Worm (Caenorhabditis elegans): ENCODE data around the gene C33G3.6.

Gene C33G3.6

ce11 chrX:14063830-14064229, 20.3 kb downstream of the C33G3.6 start:
- TF ChIP-seq mes-4 (tag; optimal IDR thresholded peaks at IDR 0.05) (peak; percentile 73), ztf-6 (GFP tag; IDR thresholded peaks at IDR 0.05) (peak; percentile 82; the same call in 1 of the 2 replicates), hsf-1 (GFP tag; IDR thresholded peaks at IDR 0.05) (peak; percentile 46; the same call in 1 of the 2 replicates), egrh-3 (GFP tag; IDR thresholded peaks at IDR 0.05) (peak; percentile 50), K12H6.12 (tag; optimal IDR thresholded peaks at IDR 0.05) (peak; percentile 90), lin-35 (GFP tag; optimal IDR thresholded peaks at IDR 0.05) (peak in 1 of 3 experiments; percentile 90), nhr-90 (tag; optimal IDR thresholded peaks at IDR 0.05) (peak; percentile 92), snpc-3.4 (tag; optimal IDR thresholded peaks at IDR 0.05) (peak; percentile 89), Y67H2A.10 (GFP tag; conservative IDR thresholded peaks at IDR 0.05) (peak; percentile 48), sdz-38 (tag; optimal IDR thresholded peaks at IDR 0.05) (no peak), F33H1.4 (GFP tag; IDR thresholded peaks at IDR 0.05) (no peak), lag-1 (GFP tag; IDR thresholded peaks at IDR 0.05) (peak; percentile 42; the same call in 1 of the 2 replicates), bed-2 (GFP tag; IDR thresholded peaks at IDR 0.05) (peak; percentile 77), chd-7 (tag; optimal IDR thresholded peaks at IDR 0.05) (peak; percentile 88), D2030.7 (GFP tag; IDR thresholded peaks at IDR 0.05) (peak; percentile 83), dox-1 (GFP tag; IDR thresholded peaks at IDR 0.05) (peak; percentile 92), cebp-2 (GFP tag; IDR thresholded peaks at IDR 0.05) (peak; percentile 92), snpc-1.3 (tag; optimal IDR thresholded peaks at IDR 0.05; ENCODE audit: insufficient read depth) (peak; percentile 92), ztf-18 (tag; optimal IDR thresholded peaks at IDR 0.05) (peak; percentile 83), B0019.2 (GFP tag; conservative IDR thresholded peaks at IDR 0.05) (peak; percentile 58; the same call in 1 of the 2 replicates), attf-5 (GFP tag; optimal IDR thresholded peaks at IDR 0.05) (peak; percentile 84), T07F8.4 (tag; optimal IDR thresholded peaks at IDR 0.05) (peak; percentile 90), F55B11.4 (tag; optimal IDR thresholded peaks at IDR 0.05; ENCODE audit: borderline replicate concordance, insufficient read depth) (no peak), atf-7 (tag; optimal IDR thresholded peaks at IDR 0.05) (peak; percentile 90), lsy-27 (tag; optimal IDR thresholded peaks at IDR 0.05; ENCODE audit: borderline replicate concordance, insufficient read depth) (no peak), ceh-40 (GFP tag; IDR thresholded peaks at IDR 0.05) (peak; percentile 88), T26A5.8 (tag; optimal IDR thresholded peaks at IDR 0.05) (peak; percentile 87), akir-1 (GFP tag; optimal IDR thresholded peaks at IDR 0.05) (no peak), hrde-1 (tag; optimal IDR thresholded peaks at IDR 0.05; ENCODE audit: borderline replicate concordance) (peak; percentile 60), ztf-22 (GFP tag; optimal IDR thresholded peaks at IDR 0.05) (peak; percentile 85), egl-44 (GFP tag; IDR thresholded peaks at IDR 0.05) (peak; percentile 96), ama-1 (optimal IDR thresholded peaks at IDR 0.05) (peak; percentile 15), ama-1 (GFP tag; optimal IDR thresholded peaks at IDR 0.05) (peak; percentile 70 to 95), F22D6.2 (tag; optimal IDR thresholded peaks at IDR 0.05) (peak; percentile 61), mxl-1 (tag; optimal IDR thresholded peaks at IDR 0.05) (peak; percentile 96), xnd-1 (tag; optimal IDR thresholded peaks at IDR 0.05) (no peak), C17E4.6 (GFP tag; IDR thresholded peaks at IDR 0.05) (no peak; the same call in 1 of the 2 replicates), let-526 (GFP tag; IDR thresholded peaks at IDR 0.05) (peak; percentile 94), B0336.3 (GFP tag; IDR thresholded peaks at IDR 0.05) (peak; percentile 72), tlf-1 (GFP tag; optimal IDR thresholded peaks at IDR 0.05) (no peak), hmg-1.2 (GFP tag; IDR thresholded peaks at IDR 0.05) (peak; percentile 91), mel-28 (tag; optimal IDR thresholded peaks at IDR 0.05; ENCODE audit: borderline replicate concordance) (peak; percentile 77), madf-8 (GFP tag; conservative IDR thresholded peaks at IDR 0.05) (no peak), die-1 (tag; optimal IDR thresholded peaks at IDR 0.05) (peak; percentile 97), hlh-12 (tag; optimal IDR thresholded peaks at IDR 0.05) (peak; percentile 76), efl-1 (GFP tag; optimal IDR thresholded peaks at IDR 0.05) (no peak), ekl-4 (GFP tag; IDR thresholded peaks at IDR 0.05) (peak; percentile 87), snpc-4 (GFP tag; optimal IDR thresholded peaks at IDR 0.05) (peak; percentile 84), snpc-4 (tag; optimal IDR thresholded peaks at IDR 0.05) (peak; percentile 66 to 88 (median 84))
